Worm (Caenorhabditis elegans) whole organism, L4 larva: ENCODE measurements around the gene npr-17.

Source experiments
- F44E2.7 ChIP-seq: fragments of 200-800 bp; sonication (Bioruptor generic); IDR thresholded peaks from 2 replicates; pipeline ENCODE4 v2.1.2; 2022; ENCODE audit warnings: missing genetic modification characterization, missing compliant biosample characterization
- R02D3.7 ChIP-seq: fragments of 150-350 bp; sonication (generic microtip); optimal IDR thresholded peaks from 3 replicates; lab custom pipeline; 2014; ENCODE audit warnings: missing biosample characterization, missing genetic modification characterization
- aly-2 ChIP-seq: sonication (generic microtip); optimal IDR thresholded peaks from 2 replicates; lab custom pipeline; 2018; ENCODE audit warnings: missing biosample characterization, missing genetic modification characterization
- arid-1 ChIP-seq: fragments of 200-800 bp; sonication (Bioruptor generic); conservative IDR thresholded peaks from 2 replicates; pipeline ENCODE4 v1.3.6; 2022; ENCODE audit warnings: missing genetic modification reagents, missing genetic modification characterization, missing compliant biosample characterization
- attf-4 ChIP-seq: sonication (generic microtip); optimal IDR thresholded peaks from 3 replicates; lab custom pipeline; 2017; ENCODE audit warnings: missing biosample characterization, missing genetic modification characterization
- ceh-28 ChIP-seq: fragments of 150-350 bp; optimal IDR thresholded peaks from 2 replicates; lab custom pipeline; 2014; ENCODE audit warnings: missing biosample characterization, missing genetic modification reagents, missing genetic modification characterization
- ceh-62 ChIP-seq: sonication (generic microtip); optimal IDR thresholded peaks from 2 replicates; lab custom pipeline; 2017; ENCODE audit warnings: missing biosample characterization, missing genetic modification characterization
- ces-1 ChIP-seq: fragments of 150-350 bp; sonication (generic microtip); optimal IDR thresholded peaks from 4 replicates; lab custom pipeline; 2014; ENCODE audit warnings: missing biosample characterization, missing genetic modification reagents, missing genetic modification characterization
- cey-2 ChIP-seq: sonication (generic microtip); optimal IDR thresholded peaks from 3 replicates; lab custom pipeline; 2017; ENCODE audit warnings: missing genetic modification characterization, mild to moderate bottlenecking, missing compliant biosample characterization, antibody characterized with exemption, borderline replicate concordance; ENCODE audit not compliant: insufficient read depth
- dmd-8 ChIP-seq: fragments of 200-800 bp; sonication (Bioruptor generic); IDR thresholded peaks from 2 replicates; pipeline ENCODE4 v1.3.6; 2022; ENCODE audit warnings: missing genetic modification characterization, missing compliant biosample characterization
- fkh-10 ChIP-seq: fragments of 150-350 bp; optimal IDR thresholded peaks from 2 replicates; lab custom pipeline; 2014; ENCODE audit warnings: missing biosample characterization, missing genetic modification reagents, missing genetic modification characterization
- fos-1 ChIP-seq: fragments of 150-350 bp; optimal IDR thresholded peaks from 2 replicates; lab custom pipeline; 2014; ENCODE audit warnings: missing biosample characterization, missing genetic modification characterization
- jun-1 ChIP-seq: fragments of 150-350 bp; optimal IDR thresholded peaks from 2 replicates; lab custom pipeline; 2014; ENCODE audit warnings: missing biosample characterization, missing genetic modification reagents, missing genetic modification characterization
- lim-7 ChIP-seq: fragments of 200-800 bp; sonication (Bioruptor generic); IDR thresholded peaks from 2 replicates; pipeline ENCODE4 v1.3.6; 2022; ENCODE audit warnings: missing genetic modification characterization, missing compliant biosample characterization
- lin-13 ChIP-seq: fragments of 150-350 bp; optimal IDR thresholded peaks from 2 replicates; lab custom pipeline; 2014; ENCODE audit warnings: missing biosample characterization, missing genetic modification reagents, missing genetic modification characterization
- lin-15B ChIP-seq: fragments of 150-350 bp; sonication (generic microtip); optimal IDR thresholded peaks from 3 replicates; lab custom pipeline; 2014; ENCODE audit warnings: missing biosample characterization, missing genetic modification characterization
- lin-38 ChIP-seq: fragments of 200-800 bp; sonication (Bioruptor generic); IDR thresholded peaks from 2 replicates; pipeline ENCODE4 v1.3.6; 2022; ENCODE audit warnings: missing genetic modification reagents, missing genetic modification characterization, missing compliant biosample characterization
- madf-5 ChIP-seq, 2 experiments: fragments of 200-800 bp; sonication (Bioruptor generic); IDR thresholded peaks; 2 replicates each; pipeline ENCODE4 v1.3.6; 2022; ENCODE audit warnings: missing compliant biosample characterization in 2 of 2, missing genetic modification characterization in 2 of 2
- mdt-29 ChIP-seq: fragments of 200-800 bp; sonication (Bioruptor generic); IDR thresholded peaks from 2 replicates; pipeline ENCODE4 v1.3.6; 2022; ENCODE audit warnings: missing genetic modification reagents, missing genetic modification characterization, missing compliant biosample characterization
- mes-2 ChIP-seq: sonication (generic microtip); optimal IDR thresholded peaks from 2 replicates; lab custom pipeline; 2016; ENCODE audit warnings: missing genotype, mild to moderate bottlenecking, missing genetic modification characterization, missing compliant biosample characterization; ENCODE audit not compliant: poor library complexity, severe bottlenecking
- nhr-102 ChIP-seq: sonication (generic microtip); optimal IDR thresholded peaks from 2 replicates; lab custom pipeline; 2016; ENCODE audit warnings: mild to moderate bottlenecking, missing genetic modification characterization, moderate library complexity, missing compliant biosample characterization
- nhr-11 ChIP-seq: fragments of 150-350 bp; optimal IDR thresholded peaks from 2 replicates; lab custom pipeline; 2014; ENCODE audit warnings: missing biosample characterization, missing genetic modification characterization
- nhr-25 ChIP-seq: sonication (generic microtip); optimal IDR thresholded peaks from 2 replicates; lab custom pipeline; 2017; ENCODE audit warnings: missing genetic modification characterization, mild to moderate bottlenecking, missing compliant biosample characterization, antibody characterized with exemption, moderate library complexity, borderline replicate concordance; ENCODE audit not compliant: insufficient read depth
- nhr-28 ChIP-seq: fragments of 150-350 bp; optimal IDR thresholded peaks from 2 replicates; lab custom pipeline; 2014; ENCODE audit warnings: missing biosample characterization, missing genetic modification characterization
- saeg-2 ChIP-seq: fragments of 200-800 bp; sonication (Bioruptor generic); IDR thresholded peaks from 2 replicates; pipeline ENCODE4 v1.3.6; 2022; ENCODE audit warnings: missing genetic modification reagents, missing genetic modification characterization, missing compliant biosample characterization
- sdz-12 ChIP-seq: fragments of 200-800 bp; sonication (Bioruptor generic); optimal IDR thresholded peaks from 2 replicates; lab custom pipeline; 2018; ENCODE audit warnings: mild to moderate bottlenecking, missing genetic modification characterization, missing compliant biosample characterization
- set-16 ChIP-seq: fragments of 200-800 bp; sonication (Bioruptor generic); IDR thresholded peaks from 2 replicates; pipeline ENCODE4 v1.3.6; 2022; ENCODE audit warnings: missing genetic modification reagents, missing genetic modification characterization, missing compliant biosample characterization
- snpc-4 ChIP-seq: fragments of 150-350 bp; optimal IDR thresholded peaks from 2 replicates; lab custom pipeline; 2014; ENCODE audit warnings: missing biosample characterization, missing genetic modification characterization
- unc-39 ChIP-seq: sonication (generic microtip); optimal IDR thresholded peaks from 2 replicates; lab custom pipeline; 2017; ENCODE audit warnings: missing biosample characterization, missing genetic modification characterization
- zfp-2 ChIP-seq: sonication (generic microtip); optimal IDR thresholded peaks from 2 replicates; lab custom pipeline; 2016; ENCODE audit warnings: mild to moderate bottlenecking, missing genetic modification characterization, missing compliant biosample characterization
- zip-11 ChIP-seq: fragments of 200-800 bp; sonication (Bioruptor generic); IDR thresholded peaks from 2 replicates; pipeline ENCODE4 v1.3.6; 2022; ENCODE audit warnings: missing genetic modification characterization, missing compliant biosample characterization
- ztf-7 ChIP-seq: fragments of 150-350 bp; optimal IDR thresholded peaks from 2 replicates; lab custom pipeline; 2014; ENCODE audit warnings: missing biosample characterization, missing genetic modification characterization

npr-17 gene

DNA sequence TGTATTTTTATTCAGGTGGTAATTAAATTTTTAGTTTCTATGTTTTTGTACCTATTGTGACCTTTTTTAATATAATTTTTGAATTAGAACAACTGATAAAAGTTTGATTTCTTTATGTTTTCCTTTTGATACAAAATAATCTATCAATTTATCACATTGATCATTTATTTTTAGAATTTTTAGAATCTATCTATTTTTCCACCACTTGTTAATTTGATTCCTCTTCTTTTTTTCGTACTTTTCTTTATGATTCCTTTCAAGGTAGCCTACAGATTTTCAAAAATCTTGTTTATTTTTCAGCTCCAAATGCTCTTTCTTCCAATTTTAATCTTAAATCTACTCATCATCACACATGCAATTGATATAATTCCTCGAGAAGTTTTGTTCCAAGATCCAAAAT is 41.7 kb upstream of the npr-17 start, which contains the start of gene dpf-6:
dpf-6 (plus strand) TSS at position 301 of the 400 bp plus-strand sequence.
- no peak for TF ChIP-seq R02D3.7

DNA sequence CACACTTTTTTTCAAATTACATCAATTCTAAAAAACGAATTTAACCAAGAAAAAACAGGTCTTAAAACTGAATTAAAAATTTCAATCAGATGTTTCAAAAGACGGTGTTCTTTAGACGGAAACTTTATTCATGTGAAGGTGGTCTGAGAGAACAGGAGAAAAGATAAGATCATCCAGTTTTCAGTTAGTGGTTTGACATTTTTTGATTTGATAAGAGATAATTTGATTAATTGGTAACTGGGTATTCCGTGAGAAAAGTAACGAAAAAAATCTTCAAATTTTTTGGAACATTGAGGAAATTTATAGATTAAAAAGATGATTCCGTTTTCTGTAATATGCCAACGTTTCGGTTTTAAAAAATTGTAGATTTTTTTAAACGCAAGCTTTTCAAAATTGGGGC is 40.2 kb upstream of the npr-17 start:
- no peak for TF ChIP-seq madf-5 (GFP tag; IDR thresholded peaks at IDR 0.05; lab: Robert Waterston, UW)
- peak; percentile 1 for TF ChIP-seq nhr-28 (tag; lab: Kevin White, UChicago)

DNA sequence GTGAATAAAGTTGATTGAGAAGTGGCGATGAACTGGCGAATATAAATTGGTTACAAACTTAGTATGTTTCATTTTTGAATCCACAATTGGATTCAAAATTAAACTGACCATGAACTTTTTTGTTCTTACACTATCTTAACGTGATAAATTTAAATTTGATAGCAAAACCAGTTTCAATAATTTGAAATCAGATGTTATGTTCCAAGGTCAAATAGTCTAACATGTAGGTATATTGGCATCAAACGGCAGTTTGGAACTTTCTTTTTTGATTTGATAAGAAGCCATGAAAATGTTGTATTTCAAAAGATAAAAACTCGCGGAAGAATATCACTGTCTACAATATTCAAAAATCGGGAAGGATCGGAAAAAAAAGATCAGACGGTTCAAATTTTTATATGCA is 39.8 kb upstream of the npr-17 start:
- TF ChIP-seq nhr-25 (tag; lab: Kevin White, UChicago) (no peak), mdt-29 (GFP tag; lab: Robert Waterston, UW) (no peak), lin-15B (tag; lab: Kevin White, UChicago) (no peak), nhr-102 (tag; lab: Kevin White, UChicago) (no peak), ceh-62 (no peak), unc-39 (tag; lab: Kevin White, UChicago) (no peak), lin-38 (GFP tag; lab: Robert Waterston, UW) (no peak), mes-2 (tag; lab: Kevin White, UChicago) (no peak), ztf-7 (tag; lab: Kevin White, UChicago) (no peak), ceh-28 (tag; lab: Kevin White, UChicago) (no peak), lim-7 (GFP tag; lab: Robert Waterston, UW) (no peak), saeg-2 (GFP tag; lab: Robert Waterston, UW) (no peak), ces-1 (GFP tag; lab: Kevin White, UChicago) (no peak), set-16 (no peak), fos-1 (tag; lab: Kevin White, UChicago) (no peak), snpc-4 (tag; lab: Kevin White, UChicago) (no peak), arid-1 (GFP tag; lab: Robert Waterston, UW) (no peak), nhr-28 (tag; lab: Kevin White, UChicago) (no peak), nhr-11 (tag; lab: Kevin White, UChicago) (no peak), sdz-12 (GFP tag; lab: Kevin White, UChicago) (no peak)

DNA sequence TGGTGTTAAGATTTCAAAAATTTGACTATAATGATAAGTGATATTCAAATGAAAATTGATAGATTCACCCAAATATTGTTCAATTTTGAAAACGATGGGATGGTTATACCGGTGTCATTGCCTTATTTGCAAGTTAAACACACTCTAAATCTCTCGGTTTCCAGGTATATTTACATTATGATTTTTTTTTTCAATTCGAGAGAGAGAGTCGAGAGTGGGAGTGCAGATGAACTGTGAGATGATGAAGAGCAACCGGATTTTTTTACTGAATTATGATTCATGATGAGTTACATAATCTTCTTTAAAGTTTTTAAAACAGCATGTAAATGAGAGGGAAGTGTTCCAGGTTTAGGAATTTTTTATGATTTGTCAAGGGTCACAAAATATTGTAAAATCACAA is 37.3 kb upstream of the npr-17 start, which contains the start of gene F44B9.10:
F44B9.10 (minus strand) TSS at position 101 of the 400 bp plus-strand sequence.
- TF ChIP-seq zip-11 (no peak), aly-2 (tag; lab: Kevin White, UChicago) (no peak), lin-13 (no peak), attf-4 (tag; lab: Kevin White, UChicago) (no peak), lim-7 (GFP tag; lab: Robert Waterston, UW) (no peak), ceh-28 (tag; lab: Kevin White, UChicago) (no peak), zfp-2 (tag; lab: Kevin White, UChicago) (no peak), nhr-102 (tag; lab: Kevin White, UChicago) (no peak), cey-2 (tag; lab: Kevin White, UChicago) (no peak), jun-1 (tag; lab: Kevin White, UChicago) (no peak), dmd-8 (GFP tag; lab: Robert Waterston, UW) (no peak), R02D3.7 (no peak)

DNA sequence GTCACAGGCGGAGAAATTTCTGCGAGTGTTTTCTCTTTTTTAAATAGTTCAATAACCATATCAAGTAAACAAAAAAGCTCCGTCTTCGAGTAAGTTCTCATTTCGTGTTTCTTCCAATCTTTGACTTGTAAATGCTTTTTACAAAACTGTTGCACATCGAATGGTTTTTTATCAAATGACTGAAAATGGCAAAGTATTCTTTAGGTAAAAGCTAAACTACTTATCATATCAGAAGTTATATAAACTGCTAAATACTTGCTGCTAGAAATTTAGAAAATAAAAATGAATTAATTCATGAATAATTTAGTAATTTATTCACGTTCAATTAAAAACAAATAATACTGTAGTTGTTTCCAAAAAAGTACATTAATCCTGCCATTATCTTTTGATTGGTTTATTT is 34.7 kb upstream of the npr-17 start, which contains the start of gene F44B9.9:
F44B9.9 (minus strand) TSS at position 101 of the 400 bp plus-strand sequence.
- no peak for TF ChIP-seq F44E2.7 (GFP tag; lab: Robert Waterston, UW)
- TF ChIP-seq fkh-10 (GFP tag; lab: Kevin White, UChicago): no peak
- no peak for TF ChIP-seq unc-39 (tag; lab: Kevin White, UChicago)
- TF ChIP-seq, all 104 proteins: peak for 0
